Fruit fly (Drosophila melanogaster): ENCODE measurements around the gene Ist1.

Ist1 gene

dm6 chr3L:6756197-6756736 is at the start of gene Ist1:
Gene Ist1 (minus strand): TSS chr3L:6756497.
- no peak for TF ChIP-seq CG17801 (GFP tag; optimal IDR thresholded peaks at IDR 0.05; ENCODE audit: partially characterized antibody)

- TF ChIP-seq CG17801 (GFP tag; optimal IDR thresholded peaks at IDR 0.05; ENCODE audit: partially characterized antibody): no peak
Measured at dm6 chr3L:6804093-6804492, 47.8 kb upstream of the Ist1 start.

DNA sequence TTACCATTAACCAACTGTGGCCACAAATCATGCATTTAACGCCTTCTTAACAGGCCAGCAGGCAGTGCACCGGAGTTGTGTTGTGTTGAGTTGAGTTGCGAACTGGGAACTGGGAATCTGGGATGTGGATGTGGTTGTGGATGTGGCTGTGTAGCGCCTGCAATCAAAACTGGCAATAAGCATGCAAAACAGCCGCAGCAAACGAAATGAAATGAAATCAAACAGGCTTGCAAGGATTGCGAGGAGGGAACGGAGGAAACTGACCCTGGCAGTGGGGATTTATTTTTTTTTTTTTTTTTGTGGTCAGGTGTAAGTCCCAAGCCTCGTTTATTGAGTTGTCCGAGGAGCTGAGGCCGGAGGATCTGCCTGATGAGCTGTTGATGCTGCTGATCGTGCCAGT is 46.2 kb upstream of the Ist1 start:
- no peak for TF ChIP-seq CG17801 (GFP tag; optimal IDR thresholded peaks at IDR 0.05; ENCODE audit: partially characterized antibody)

- TF ChIP-seq CG17801 (GFP tag; optimal IDR thresholded peaks at IDR 0.05; ENCODE audit: partially characterized antibody): no peak
Measured at dm6 chr3L:6799550-6799949, 43.3 kb upstream of the Ist1 start.

dm6 chr3L:6797395-6798006 is 41.2 kb upstream of the Ist1 start:
- no peak for TF ChIP-seq CG17801 (GFP tag; optimal IDR thresholded peaks at IDR 0.05; ENCODE audit: partially characterized antibody)

- TF ChIP-seq CG17801 (GFP tag; optimal IDR thresholded peaks at IDR 0.05; ENCODE audit: partially characterized antibody): no peak
Measured at dm6 chr3L:6792617-6793016, 36.3 kb upstream of the Ist1 start.

dm6 chr3L:6789788-6790325 is 33.6 kb upstream of the Ist1 start, which contains the start of gene vvl:
Gene vvl (plus strand): TSS chr3L:6790158.
- TF ChIP-seq CG17801 (GFP tag; optimal IDR thresholded peaks at IDR 0.05; ENCODE audit: partially characterized antibody): no peak

- no peak for TF ChIP-seq CG17801 (GFP tag; optimal IDR thresholded peaks at IDR 0.05; ENCODE audit: partially characterized antibody)
Measured at dm6 chr3L:6787502-6787901, 31.2 kb upstream of the Ist1 start.

- TF ChIP-seq CG17801 (GFP tag; optimal IDR thresholded peaks at IDR 0.05; ENCODE audit: partially characterized antibody): no peak
Measured at dm6 chr3L:6784635-6785606, 28.6 kb upstream of the Ist1 start.

DNA sequence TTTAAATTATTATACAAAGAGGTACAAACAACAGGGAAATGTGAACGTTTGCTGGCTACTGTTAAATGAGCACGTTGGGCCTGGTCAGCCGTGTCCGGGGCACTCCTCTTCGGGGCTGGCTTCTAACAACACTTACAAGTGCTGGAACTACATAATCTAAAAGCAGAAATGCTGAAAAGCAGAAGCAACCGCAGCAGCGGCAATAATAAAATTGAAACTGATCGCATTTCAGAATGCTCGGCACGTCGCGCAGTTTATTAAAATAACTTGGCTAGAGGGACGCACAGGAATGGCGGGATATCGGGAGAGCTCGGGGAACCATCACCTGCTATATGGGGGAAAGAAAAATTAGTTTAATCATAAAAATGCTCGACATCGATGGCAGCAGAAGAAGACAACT is 27.1 kb upstream of the Ist1 start:
- no peak for TF ChIP-seq CG17801 (GFP tag; optimal IDR thresholded peaks at IDR 0.05; ENCODE audit: partially characterized antibody)

dm6 chr3L:6779398-6779797 is 23.1 kb upstream of the Ist1 start:
- no peak for TF ChIP-seq CG17801 (GFP tag; optimal IDR thresholded peaks at IDR 0.05; ENCODE audit: partially characterized antibody)

dm6 chr3L:6778804-6779289 is 22.6 kb upstream of the Ist1 start:
- TF ChIP-seq CG17801 (GFP tag; optimal IDR thresholded peaks at IDR 0.05; ENCODE audit: partially characterized antibody): no peak

- TF ChIP-seq CG17801 (GFP tag; optimal IDR thresholded peaks at IDR 0.05; ENCODE audit: partially characterized antibody): no peak
Measured at dm6 chr3L:6777614-6778013, 21.3 kb upstream of the Ist1 start.

DNA sequence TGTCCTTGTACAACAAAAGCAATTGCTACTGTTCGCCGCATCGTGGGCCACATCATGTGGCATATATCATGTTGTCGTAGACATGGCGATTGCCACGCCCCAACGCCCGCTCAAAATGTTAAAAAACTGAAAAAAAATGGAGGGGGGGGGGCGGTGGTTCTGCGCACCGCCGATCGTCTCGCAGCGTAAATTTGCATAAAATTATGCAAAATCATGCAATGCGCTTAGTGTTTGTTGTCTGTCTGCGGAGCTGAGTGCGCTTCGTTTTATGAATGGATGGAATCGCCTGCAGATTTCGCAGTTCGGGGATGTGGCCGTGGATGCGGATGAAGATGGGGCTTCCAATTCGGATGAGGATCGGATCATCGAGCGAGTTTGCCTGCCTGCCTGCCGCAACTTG is 15.6 kb upstream of the Ist1 start:
- no peak for TF ChIP-seq CG17801 (GFP tag; optimal IDR thresholded peaks at IDR 0.05; ENCODE audit: partially characterized antibody)

DNA sequence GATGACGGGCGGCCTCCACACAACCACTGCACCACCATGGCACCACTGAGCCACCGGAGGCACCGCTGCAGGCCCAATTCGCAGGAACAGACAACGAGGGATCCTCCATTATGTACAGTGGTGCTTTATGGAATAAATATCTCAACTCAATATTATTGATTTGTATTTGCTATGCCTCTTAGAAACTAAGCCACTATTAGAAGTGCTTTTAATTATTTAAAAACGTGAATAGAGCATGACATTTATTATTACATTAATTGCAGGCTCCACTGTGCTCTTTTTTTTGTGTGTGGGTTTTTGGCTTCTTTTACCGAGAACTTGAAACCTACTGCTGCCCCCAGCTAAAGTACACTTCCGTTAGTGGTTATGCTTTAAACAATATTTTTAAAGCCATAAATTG is 14.9 kb upstream of the Ist1 start:
- no peak for TF ChIP-seq CG17801 (GFP tag; optimal IDR thresholded peaks at IDR 0.05; ENCODE audit: partially characterized antibody)

All from ovary, adult (tissue).